Worm (Caenorhabditis elegans): Measurements from ENCODE around the gene F56D5.5.

DNA sequence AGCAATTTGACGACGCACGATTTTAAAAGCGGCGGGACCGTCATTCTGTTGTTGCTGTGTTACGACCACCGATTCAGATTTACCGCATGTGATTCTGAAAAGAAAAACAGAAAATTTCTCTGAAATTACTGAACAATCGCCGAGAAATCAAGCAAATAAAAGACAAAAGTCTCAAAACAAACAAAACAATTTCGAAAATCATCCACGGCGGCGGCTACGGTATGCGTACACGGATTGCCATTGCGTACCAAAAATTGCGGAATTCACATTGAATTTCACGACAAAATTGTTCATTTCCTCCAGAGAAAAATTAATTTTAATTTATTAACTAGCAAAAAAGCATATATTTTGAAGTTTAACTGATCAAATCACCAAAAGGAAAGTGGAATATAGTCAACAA, 41.5 kb downstream of the F56D5.5 start, which contains the start of gene pezo-1:
- no peak for TF ChIP-seq T22C8.4 (GFP tag; IDR thresholded peaks at IDR 0.05)
- TF ChIP-seq cog-1 (tag; optimal IDR thresholded peaks at IDR 0.05): no peak

Data from whole organism, midembryonic.